Worm (Caenorhabditis elegans) whole organism, midembryonic: ENCODE results near the gene cnc-8.

Experiments
- T22C8.4 ChIP-seq: fragments of 200-800 bp; sonication (Bioruptor generic); IDR thresholded peaks from 2 replicates; pipeline ENCODE4 v1.3.6; 2022; ENCODE audit warnings: missing genetic modification characterization, missing compliant biosample characterization
- cog-1 ChIP-seq: sonication (generic microtip); optimal IDR thresholded peaks from 2 replicates; lab custom pipeline; 2016; ENCODE audit warnings: missing genetic modification characterization, missing compliant biosample characterization
- flt-1 ChIP-seq: fragments of 200-800 bp; sonication (Bioruptor generic); IDR thresholded peaks from 2 replicates; pipeline ENCODE4 v1.3.6; 2022; ENCODE audit warnings: missing genetic modification characterization, missing compliant biosample characterization
- klf-2 ChIP-seq: fragments of 200-800 bp; sonication (Bioruptor generic); conservative IDR thresholded peaks from 2 replicates; pipeline ENCODE4 v1.3.6; 2022; ENCODE audit warnings: missing genetic modification reagents, missing genetic modification characterization, missing compliant biosample characterization
- med-1 ChIP-seq: sonication (generic microtip); optimal IDR thresholded peaks from 2 replicates; lab custom pipeline; 2017; ENCODE audit warnings: missing genetic modification characterization, mild to moderate bottlenecking, missing compliant biosample characterization, antibody characterized with exemption, missing genetic modification reagents; ENCODE audit not compliant: insufficient read depth
- ref-1 ChIP-seq: fragments of 200-800 bp; sonication (Bioruptor generic); conservative IDR thresholded peaks from 2 replicates; pipeline ENCODE4 v1.3.6; 2022; ENCODE audit warnings: missing genetic modification reagents, missing genetic modification characterization, missing compliant biosample characterization
- tab-1 ChIP-seq: fragments of 200-800 bp; sonication (Bioruptor generic); IDR thresholded peaks from 2 replicates; pipeline ENCODE4 v1.3.6; 2022; ENCODE audit warnings: missing genetic modification characterization, missing compliant biosample characterization
- ztf-23 ChIP-seq: fragments of 200-800 bp; sonication (Bioruptor generic); IDR thresholded peaks from 2 replicates; pipeline ENCODE4 v1.3.6; 2022; ENCODE audit warnings: missing genetic modification reagents, missing genetic modification characterization, missing compliant biosample characterization
- ztf-29 ChIP-seq: fragments of 200-800 bp; sonication (Bioruptor generic); IDR thresholded peaks from 2 replicates; pipeline ENCODE4 v1.3.6; 2022; ENCODE audit warnings: missing genetic modification reagents, missing genetic modification characterization, missing compliant biosample characterization

The cnc-8 gene

ce11 chrX:10302430-10302829 lies 4.0 kb upstream of the cnc-8 start, which contains the start of gene fip-5:
Gene fip-5 (plus strand): TSS chrX:10302741.
- TF ChIP-seq ref-1 (GFP tag; lab: Robert Waterston, UW) (no peak), tab-1 (GFP tag; lab: Robert Waterston, UW) (no peak), med-1 (no peak), flt-1 (GFP tag; lab: Robert Waterston, UW) (no peak), ztf-23 (GFP tag; lab: Robert Waterston, UW) (no peak), ztf-29 (GFP tag; lab: Robert Waterston, UW) (no peak), klf-2 (GFP tag; lab: Robert Waterston, UW) (no peak), cog-1 (tag; lab: Kevin White, UChicago) (no peak), T22C8.4 (GFP tag; lab: Robert Waterston, UW) (no peak)

ce11 chrX:10304178-10304577 lies 2.2 kb upstream of the cnc-8 start, which contains the start of gene fipr-21:
Gene fipr-21 (plus strand): TSS chrX:10304529.
- TF ChIP-seq tab-1 (GFP tag; lab: Robert Waterston, UW) (no peak), cog-1 (tag; lab: Kevin White, UChicago) (no peak), ref-1 (GFP tag; lab: Robert Waterston, UW) (no peak), ztf-23 (GFP tag; lab: Robert Waterston, UW) (no peak), T22C8.4 (GFP tag; lab: Robert Waterston, UW) (no peak), flt-1 (GFP tag; lab: Robert Waterston, UW) (no peak), klf-2 (GFP tag; lab: Robert Waterston, UW) (no peak), ztf-29 (GFP tag; lab: Robert Waterston, UW) (no peak), med-1 (no peak)

DNA sequence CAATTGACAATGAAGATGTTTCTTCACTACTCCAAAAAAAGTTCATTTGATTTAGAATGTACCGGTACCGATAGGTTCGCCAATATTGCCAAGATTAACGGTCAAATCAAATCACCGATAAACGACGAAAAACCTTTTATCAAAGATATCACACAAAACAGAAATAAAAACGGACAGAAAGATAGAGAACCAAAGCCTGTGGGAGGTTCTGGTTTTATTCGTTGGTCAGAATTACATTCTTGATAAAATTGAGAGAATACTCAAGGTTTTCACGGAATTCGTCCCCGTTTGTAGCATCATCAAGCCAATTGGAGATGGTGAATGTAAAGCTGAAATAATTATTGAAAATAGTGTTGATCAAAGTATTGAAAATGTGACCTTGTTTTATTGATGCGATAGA lies 528 bp downstream of the cnc-8 start:
- TF ChIP-seq flt-1 (GFP tag; lab: Robert Waterston, UW) (no peak), med-1 (no peak), tab-1 (GFP tag; lab: Robert Waterston, UW) (no peak), ref-1 (GFP tag; lab: Robert Waterston, UW) (no peak), ztf-29 (GFP tag; lab: Robert Waterston, UW) (no peak), T22C8.4 (GFP tag; lab: Robert Waterston, UW) (no peak), ztf-23 (GFP tag; lab: Robert Waterston, UW) (no peak), klf-2 (GFP tag; lab: Robert Waterston, UW) (no peak), cog-1 (tag; lab: Kevin White, UChicago) (no peak)

DNA sequence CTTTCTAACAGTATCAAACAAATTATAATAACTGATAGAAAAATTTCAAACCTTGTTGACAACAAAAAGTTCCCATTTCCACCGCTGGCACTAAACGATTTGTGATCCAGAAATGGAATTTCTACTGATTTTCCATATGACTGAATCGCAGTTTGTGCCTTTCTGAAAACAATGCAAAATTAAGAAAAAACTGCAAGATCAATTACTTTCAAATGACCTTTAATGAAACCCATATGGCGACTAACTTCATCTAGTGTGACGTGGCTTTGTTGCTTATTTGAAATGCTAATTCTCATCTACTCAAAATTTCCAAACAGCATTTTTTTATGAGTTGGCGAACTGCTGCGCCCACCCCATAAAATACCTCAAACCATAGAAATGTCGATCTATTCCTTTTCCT lies 1.1 kb downstream of the cnc-8 start, which contains the start of gene F41E7.7:
Gene F41E7.7 (plus strand): TSS at position 301 of the 400 bp plus-strand sequence.
- TF ChIP-seq flt-1 (GFP tag; lab: Robert Waterston, UW) (no peak), klf-2 (GFP tag; lab: Robert Waterston, UW) (no peak), T22C8.4 (GFP tag; lab: Robert Waterston, UW) (no peak), ztf-29 (GFP tag; lab: Robert Waterston, UW) (no peak), ztf-23 (GFP tag; lab: Robert Waterston, UW) (no peak), ref-1 (GFP tag; lab: Robert Waterston, UW) (no peak), med-1 (no peak), tab-1 (GFP tag; lab: Robert Waterston, UW) (no peak), cog-1 (tag; lab: Kevin White, UChicago) (no peak)

- no peak for TF ChIP-seq ref-1 (GFP tag; lab: Robert Waterston, UW)
- TF ChIP-seq T22C8.4 (GFP tag; lab: Robert Waterston, UW): no peak
- no peak for TF ChIP-seq med-1
- TF ChIP-seq ztf-29 (GFP tag; lab: Robert Waterston, UW): no peak
- TF ChIP-seq tab-1 (GFP tag; lab: Robert Waterston, UW): no peak
- TF ChIP-seq ztf-23 (GFP tag; lab: Robert Waterston, UW): no peak
- TF ChIP-seq cog-1 (tag; lab: Kevin White, UChicago): no peak
- no peak for TF ChIP-seq klf-2 (GFP tag; lab: Robert Waterston, UW)
- no peak for TF ChIP-seq flt-1 (GFP tag; lab: Robert Waterston, UW)
Measured at ce11 chrX:10310366-10310765, 4.0 kb downstream of the cnc-8 start, which contains the start of gene F41E7.6. Gene F41E7.6 (minus strand): TSS chrX:10310466.

ce11 chrX:10315905-10316304 lies 9.5 kb downstream of the cnc-8 start, which contains the start of gene F41E7.9:
Gene F41E7.9 (minus strand): TSS chrX:10316005.
- TF ChIP-seq med-1: no peak

- TF ChIP-seq ztf-23 (GFP tag; lab: Robert Waterston, UW) (no peak), T22C8.4 (GFP tag; lab: Robert Waterston, UW) (no peak), klf-2 (GFP tag; lab: Robert Waterston, UW) (no peak), flt-1 (GFP tag; lab: Robert Waterston, UW) (no peak)
Measured at ce11 chrX:10317565-10317964, 11.2 kb downstream of the cnc-8 start, which contains the start of gene R07E3.6. Gene R07E3.6 (plus strand): TSS chrX:10317722.

- TF ChIP-seq cog-1 (tag; lab: Kevin White, UChicago) (no peak), klf-2 (GFP tag; lab: Robert Waterston, UW) (no peak), ztf-23 (GFP tag; lab: Robert Waterston, UW) (no peak), med-1 (no peak), tab-1 (GFP tag; lab: Robert Waterston, UW) (no peak), ref-1 (GFP tag; lab: Robert Waterston, UW) (no peak), ztf-29 (GFP tag; lab: Robert Waterston, UW) (no peak), flt-1 (GFP tag; lab: Robert Waterston, UW) (no peak), T22C8.4 (GFP tag; lab: Robert Waterston, UW) (no peak)
Measured at ce11 chrX:10318437-10318836, 12.0 kb downstream of the cnc-8 start.

DNA sequence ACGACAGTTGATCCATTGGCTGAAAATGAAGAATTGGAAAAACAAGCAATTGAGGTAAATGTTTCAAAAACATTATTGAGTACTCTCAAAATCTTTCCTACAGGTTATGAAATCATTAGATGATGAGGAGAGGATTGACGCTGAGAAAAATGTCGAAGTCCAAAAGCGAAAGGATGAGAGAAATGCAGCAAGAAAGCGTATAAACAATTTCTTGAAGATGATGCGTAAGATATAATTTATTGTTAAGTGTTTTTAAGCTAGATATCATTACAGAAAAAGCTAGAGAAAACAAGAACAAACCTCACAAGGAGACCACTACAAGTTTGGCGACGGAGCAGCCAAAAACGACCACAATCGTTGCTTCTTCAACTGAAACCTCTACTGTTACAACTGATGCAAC lies 13.3 kb downstream of the cnc-8 start:
- no peak for TF ChIP-seq cog-1 (tag; lab: Kevin White, UChicago)
- TF ChIP-seq ztf-29 (GFP tag; lab: Robert Waterston, UW): no peak
- no peak for TF ChIP-seq ref-1 (GFP tag; lab: Robert Waterston, UW)
- no peak for TF ChIP-seq tab-1 (GFP tag; lab: Robert Waterston, UW)
- no peak for TF ChIP-seq T22C8.4 (GFP tag; lab: Robert Waterston, UW)
- TF ChIP-seq med-1: no peak
- no peak for TF ChIP-seq flt-1 (GFP tag; lab: Robert Waterston, UW)
- TF ChIP-seq klf-2 (GFP tag; lab: Robert Waterston, UW): no peak
- no peak for TF ChIP-seq ztf-23 (GFP tag; lab: Robert Waterston, UW)
